Fruit fly (Drosophila melanogaster) whole organism, embryonic: ENCODE measurements around the gene Prim1.

ENCODE experiments used
- Atf-2 ChIP-seq: fragments of 200-800 bp; sonication (Bioruptor generic); optimal IDR thresholded peaks from 2 replicates; lab custom pipeline; 2016; ENCODE audit warnings: missing biosample characterization, missing genetic modification characterization
- B-H2 ChIP-seq: fragments of 200-800 bp; sonication (Bioruptor generic); optimal IDR thresholded peaks from 2 replicates; lab custom pipeline; 2018; ENCODE audit warnings: missing biosample characterization, mild to moderate bottlenecking, missing genetic modification characterization
- CG12236 ChIP-seq: fragments of 200-800 bp; sonication (Bioruptor generic); optimal IDR thresholded peaks from 2 replicates; lab custom pipeline; 2016; ENCODE audit warnings: missing biosample characterization, missing genetic modification characterization
- CG15073 ChIP-seq: fragments of 200-800 bp; sonication (Bioruptor generic); optimal IDR thresholded peaks from 2 replicates; lab custom pipeline; 2016; ENCODE audit warnings: missing biosample characterization, missing genetic modification characterization
- CG15696 ChIP-seq: fragments of 200-800 bp; sonication (Bioruptor generic); optimal IDR thresholded peaks from 2 replicates; lab custom pipeline; 2019; ENCODE audit warnings: missing biosample characterization, mild to moderate bottlenecking, missing genetic modification characterization, moderate library complexity
- CG1647 ChIP-seq: fragments of 200-800 bp; sonication (Bioruptor generic); optimal IDR thresholded peaks from 3 replicates; lab custom pipeline; 2016; ENCODE audit warnings: missing biosample characterization, missing genetic modification characterization
- CG17385 ChIP-seq: fragments of 200-800 bp; sonication (Bioruptor generic); optimal IDR thresholded peaks from 3 replicates; lab custom pipeline; 2018; ENCODE audit warnings: missing biosample characterization, mild to moderate bottlenecking, missing genetic modification characterization
- CG17912 ChIP-seq: fragments of 200-800 bp; sonication (Bioruptor generic); optimal IDR thresholded peaks from 2 replicates; lab custom pipeline; 2018; ENCODE audit warnings: missing biosample characterization, mild to moderate bottlenecking, missing genetic modification characterization
- CG18011 ChIP-seq: fragments of 200-800 bp; sonication (Bioruptor generic); optimal IDR thresholded peaks from 2 replicates; lab custom pipeline; 2017; ENCODE audit warnings: missing biosample characterization, missing genetic modification characterization, mild to moderate bottlenecking, moderate library complexity, missing genotype
- CG30020 ChIP-seq: fragments of 200-800 bp; optimal IDR thresholded peaks from 2 replicates; lab custom pipeline; 2019; ENCODE audit warnings: missing biosample characterization, mild to moderate bottlenecking, missing genetic modification characterization, moderate library complexity
- CG31441 ChIP-seq: fragments of 200-800 bp; sonication (Bioruptor generic); IDR thresholded peaks from 2 replicates; pipeline ENCODE4 v1.3.6; 2022; ENCODE audit warnings: missing biosample characterization, missing genetic modification characterization
- CG3838 ChIP-seq: fragments of 200-800 bp; sonication (Bioruptor generic); optimal IDR thresholded peaks from 3 replicates; lab custom pipeline; 2016; ENCODE audit warnings: missing biosample characterization, missing genetic modification characterization
- CG4360 ChIP-seq: fragments of 200-800 bp; sonication (Bioruptor generic); IDR thresholded peaks from 2 replicates; pipeline ENCODE4 v1.3.6; 2022; ENCODE audit warnings: missing biosample characterization, missing genetic modification characterization
- CG43689 ChIP-seq: fragments of 200-800 bp; sonication (Bioruptor generic); IDR thresholded peaks from 2 replicates; pipeline ENCODE4 v1.3.6; 2022; ENCODE audit warnings: missing biosample characterization, missing genetic modification characterization
- CG4404 ChIP-seq: fragments of 200-800 bp; sonication (Bioruptor generic); IDR thresholded peaks from 2 replicates; pipeline ENCODE4 v1.3.6; 2022; ENCODE audit warnings: missing biosample characterization, missing genetic modification characterization
- CG6689 ChIP-seq: fragments of 200-800 bp; sonication (Bioruptor generic); IDR thresholded peaks from 2 replicates; pipeline ENCODE4 v1.3.6; 2022; ENCODE audit warnings: missing biosample characterization, missing genetic modification characterization
- CG8924 ChIP-seq: fragments of 200-800 bp; optimal IDR thresholded peaks from 3 replicates; lab custom pipeline; 2019; ENCODE audit warnings: missing biosample characterization, mild to moderate bottlenecking, missing genetic modification characterization, moderate library complexity
- CG8944 ChIP-seq: fragments of 200-800 bp; sonication (Bioruptor generic); optimal IDR thresholded peaks from 3 replicates; lab custom pipeline; 2016; ENCODE audit warnings: missing biosample characterization, missing genetic modification characterization
- Chrac-16 ChIP-seq: fragments of 200-800 bp; sonication (Bioruptor generic); optimal IDR thresholded peaks from 3 replicates; lab custom pipeline; 2016; ENCODE audit warnings: missing biosample characterization, missing genetic modification characterization
- E2f1 ChIP-seq: fragments of 200-800 bp; sonication (Bioruptor generic); IDR thresholded peaks from 2 replicates; pipeline ENCODE4 v1.3.6; 2022; ENCODE audit warnings: missing biosample characterization, missing genetic modification characterization
- HmgZ ChIP-seq: fragments of 200-800 bp; sonication (Bioruptor generic); optimal IDR thresholded peaks from 2 replicates; lab custom pipeline; 2018; ENCODE audit warnings: missing biosample characterization, mild to moderate bottlenecking, missing genetic modification characterization
- Hr3 ChIP-seq: fragments of 200-800 bp; sonication (Bioruptor generic); optimal IDR thresholded peaks from 3 replicates; lab custom pipeline; 2016; ENCODE audit warnings: missing biosample characterization, missing genetic modification characterization
- Hr39 ChIP-seq: fragments of >200 bp; optimal IDR thresholded peaks from 2 replicates; lab custom pipeline; 2017
- Hsf ChIP-seq: fragments of 200-800 bp; sonication (Bioruptor generic); optimal IDR thresholded peaks from 3 replicates; lab custom pipeline; 2016; ENCODE audit warnings: missing biosample characterization, missing genetic modification characterization
- MBD-R2 ChIP-seq: fragments of 200-800 bp; sonication (Bioruptor generic); IDR thresholded peaks from 2 replicates; pipeline ENCODE4 v1.3.6; 2022; ENCODE audit warnings: missing biosample characterization, missing genetic modification characterization
- Mrtf ChIP-seq: fragments of 200-800 bp; sonication (Bioruptor generic); IDR thresholded peaks from 3 replicates; pipeline ENCODE4 v1.3.6; 2022; ENCODE audit warnings: missing biosample characterization, missing genetic modification characterization
- Rfx ChIP-seq: fragments of 200-800 bp; sonication (Bioruptor generic); IDR thresholded peaks from 2 replicates; pipeline ENCODE4 v1.3.6; 2022; ENCODE audit warnings: missing biosample characterization, missing genetic modification characterization
- Sox100B ChIP-seq: fragments of 200-800 bp; sonication (Bioruptor generic); optimal IDR thresholded peaks from 3 replicates; lab custom pipeline; 2018; ENCODE audit warnings: missing biosample characterization, mild to moderate bottlenecking, missing genetic modification characterization
- ab ChIP-seq: fragments of 200-800 bp; sonication (Bioruptor generic); optimal IDR thresholded peaks from 2 replicates; lab custom pipeline; 2016; ENCODE audit warnings: missing biosample characterization, missing genetic modification characterization
- al ChIP-seq: fragments of 200-800 bp; sonication (Bioruptor generic); IDR thresholded peaks from 2 replicates; pipeline ENCODE4 v1.3.6; 2022; ENCODE audit warnings: missing biosample characterization, missing genetic modification characterization
- bbx ChIP-seq: fragments of 200-800 bp; sonication (Bioruptor generic); IDR thresholded peaks from 2 replicates; pipeline ENCODE4 v1.3.6; 2022; ENCODE audit warnings: missing biosample characterization, missing genetic modification characterization; ENCODE audit not compliant: partially characterized antibody
- chn ChIP-seq: fragments of 200-800 bp; sonication (Bioruptor generic); optimal IDR thresholded peaks from 2 replicates; lab custom pipeline; 2016; ENCODE audit warnings: missing biosample characterization, missing genetic modification characterization
- crol ChIP-seq: fragments of 200-800 bp; sonication (Bioruptor generic); IDR thresholded peaks from 2 replicates; pipeline ENCODE4 v1.3.6; 2022; ENCODE audit warnings: missing biosample characterization, missing genetic modification characterization
- fru ChIP-seq: fragments of >200 bp; optimal IDR thresholded peaks from 2 replicates; lab custom pipeline; 2017
- ind ChIP-seq: fragments of 200-800 bp; sonication (Bioruptor generic); optimal IDR thresholded peaks from 3 replicates; lab custom pipeline; 2016; ENCODE audit warnings: missing biosample characterization, missing genetic modification characterization
- kah ChIP-seq: fragments of 200-800 bp; sonication (Bioruptor generic); optimal IDR thresholded peaks from 2 replicates; lab custom pipeline; 2018; ENCODE audit warnings: missing biosample characterization, mild to moderate bottlenecking, missing genetic modification characterization
- klu ChIP-seq: fragments of 200-800 bp; sonication (Bioruptor generic); IDR thresholded peaks from 2 replicates; pipeline ENCODE4 v1.3.6; 2022; ENCODE audit warnings: missing biosample characterization, missing genetic modification characterization
- lbe ChIP-seq: fragments of 200-800 bp; sonication (Bioruptor generic); optimal IDR thresholded peaks from 2 replicates; lab custom pipeline; 2016; ENCODE audit warnings: missing biosample characterization, mild to moderate bottlenecking, missing genetic modification characterization
- lilli ChIP-seq: fragments of 200-800 bp; sonication (Bioruptor generic); optimal IDR thresholded peaks from 3 replicates; lab custom pipeline; 2016; ENCODE audit warnings: missing biosample characterization, missing genetic modification characterization
- mld ChIP-seq: fragments of 200-800 bp; sonication (Bioruptor generic); IDR thresholded peaks from 3 replicates; pipeline ENCODE4 v1.3.6; 2022; ENCODE audit warnings: missing biosample characterization, missing genetic modification characterization; ENCODE audit not compliant: partially characterized antibody
- p53 ChIP-seq: fragments of 200-800 bp; sonication (Bioruptor generic); optimal IDR thresholded peaks from 2 replicates; lab custom pipeline; 2016; ENCODE audit warnings: missing biosample characterization, missing genetic modification characterization
- ro ChIP-seq: fragments of 200-800 bp; sonication (Bioruptor generic); IDR thresholded peaks from 2 replicates; pipeline ENCODE4 v1.3.6; 2022; ENCODE audit warnings: missing biosample characterization, missing genetic modification characterization
- row ChIP-seq: fragments of 200-800 bp; sonication (Bioruptor generic); IDR thresholded peaks from 3 replicates; pipeline ENCODE4 v1.3.6; 2022; ENCODE audit warnings: missing biosample characterization, missing genetic modification characterization
- sd ChIP-seq: fragments of 200-800 bp; sonication (Bioruptor generic); optimal IDR thresholded peaks from 3 replicates; lab custom pipeline; 2018; ENCODE audit warnings: missing biosample characterization, mild to moderate bottlenecking, missing genetic modification characterization, moderate library complexity
- sens ChIP-seq: fragments of 200-800 bp; sonication (Bioruptor generic); peaks from one replicate; lab custom pipeline; 2016; ENCODE audit warnings: missing biosample characterization, missing genetic modification characterization
- sens-2 ChIP-seq: fragments of 200-800 bp; sonication (Bioruptor generic); IDR thresholded peaks from 2 replicates; pipeline ENCODE4 v1.3.6; 2022; ENCODE audit warnings: missing biosample characterization, missing genetic modification characterization
- seq ChIP-seq: fragments of 200-800 bp; sonication (Bioruptor generic); IDR thresholded peaks from 2 replicates; pipeline ENCODE4 v1.3.6; 2022; ENCODE audit warnings: missing biosample characterization, missing genetic modification characterization
- sqz ChIP-seq: fragments of 200-800 bp; sonication (Bioruptor generic); optimal IDR thresholded peaks from 3 replicates; lab custom pipeline; 2018; ENCODE audit warnings: missing biosample characterization, mild to moderate bottlenecking, missing genetic modification characterization
- ssp ChIP-seq: fragments of 200-800 bp; sonication (Bioruptor generic); IDR thresholded peaks from 2 replicates; pipeline ENCODE4 v1.3.6; 2022; ENCODE audit warnings: missing biosample characterization, missing genetic modification characterization
- vvl ChIP-seq: fragments of 200-800 bp; sonication (Bioruptor generic); IDR thresholded peaks from 2 replicates; pipeline ENCODE4 v1.3.6; 2022; ENCODE audit warnings: missing biosample characterization, missing genetic modification characterization
- wek ChIP-seq: fragments of 200-800 bp; sonication (Bioruptor generic); optimal IDR thresholded peaks from 3 replicates; lab custom pipeline; 2018; ENCODE audit warnings: missing biosample characterization, mild to moderate bottlenecking, missing genetic modification characterization, moderate library complexity

Gene Prim1

DNA sequence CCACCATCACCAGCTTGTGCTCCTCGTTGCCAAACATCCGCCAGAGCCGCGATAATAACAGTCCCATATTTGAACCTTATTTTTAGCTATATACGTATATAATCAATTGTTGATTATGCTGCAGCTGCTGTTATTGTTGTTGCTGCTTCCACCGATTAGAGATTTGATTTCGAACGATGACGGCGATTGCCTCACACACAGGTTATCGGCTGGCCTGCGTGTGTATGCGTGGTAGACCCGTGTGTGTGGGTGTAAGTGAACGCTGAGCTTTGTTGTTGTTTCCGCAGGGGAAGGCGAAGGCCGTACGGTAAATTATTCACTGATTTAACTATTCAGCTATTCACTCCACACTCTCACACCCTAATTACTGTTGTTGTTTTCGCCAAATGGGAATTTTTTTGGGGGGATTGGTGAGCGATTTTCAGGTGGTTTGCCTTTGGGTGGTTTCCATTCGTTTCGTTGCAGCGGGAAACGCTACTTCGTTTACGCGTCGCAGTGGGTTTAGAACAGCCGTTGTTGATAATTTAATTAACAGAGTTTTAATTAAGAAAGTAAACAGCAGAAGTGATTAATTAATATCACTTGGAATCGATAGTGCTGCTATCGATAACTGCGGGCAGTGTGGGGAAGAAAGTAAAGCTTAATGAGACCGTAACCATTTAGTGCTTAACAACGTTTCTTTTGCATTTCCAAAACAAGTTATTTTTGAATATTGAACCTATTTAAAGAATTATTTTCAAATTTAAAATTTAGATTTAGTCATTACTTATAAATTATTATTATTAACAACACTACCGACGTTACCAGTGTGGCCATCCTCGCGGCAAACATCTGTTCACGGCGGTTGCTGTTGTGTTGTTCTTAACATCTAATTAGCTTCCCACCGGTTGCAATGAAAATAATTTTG lies 40.6 kb upstream of the Prim1 start, which contains the start of the genes Arl5 and CG13671 (continued):
- TF ChIP-seq CG15073 (peak; percentile 23), CG3838 (GFP tag; lab: Kevin White, UChicago) (no peak), MBD-R2 (GFP tag; lab: Robert Waterston, UW) (peak; percentile 94), B-H2 (peak; percentile 37), CG8924 (tag; lab: Kevin White, UChicago) (peak; percentile 66), lbe (peak; percentile 89), Hr39 (lab: Kevin White, UChicago) (no peak), CG18011 (GFP tag; lab: Kevin White, UChicago) (peak; percentile 72), sqz (no peak), al (GFP tag; lab: Robert Waterston, UW) (peak; percentile 68), Rfx (GFP tag; lab: Robert Waterston, UW) (peak; percentile 83), CG4404 (peak; percentile 74), ab (peak; percentile 6), HmgZ (tag; lab: Kevin White, UChicago) (peak; percentile 62), CG30020 (tag; lab: Kevin White, UChicago) (peak; percentile 45), mld (0 out of 3 replicates have a peak, but pooled peaks have one; percentile 56), sd (no peak), CG1647 (GFP tag; lab: Kevin White, UChicago) (peak; percentile 70), Mrtf (peak; percentile 75), CG43689 (GFP tag; lab: Robert Waterston, UW) (peak; percentile 41; the same call in 1 of the 2 replicates), Atf-2 (GFP tag; lab: Kevin White, UChicago) (peak; percentile 10), ro (GFP tag; lab: Robert Waterston, UW) (peak; percentile 20; the same call in 1 of the 2 replicates), klu (GFP tag; lab: Robert Waterston, UW) (peak; percentile 54; the same call in 1 of the 2 replicates), CG31441 (GFP tag; lab: Robert Waterston, UW) (peak; percentile 78), CG12236 (GFP tag; lab: Kevin White, UChicago) (peak; percentile 5), chn (GFP tag; lab: Kevin White, UChicago) (peak; percentile 78), fru (no peak), sens-2 (GFP tag; lab: Robert Waterston, UW) (0 out of 2 replicates have a peak, but pooled peaks have one; percentile 17), Sox100B (GFP tag; lab: Kevin White, UChicago) (peak; percentile 66), ind (GFP tag; lab: Kevin White, UChicago) (peak; percentile 88), kah (GFP tag; lab: Kevin White, UChicago) (peak; percentile 28), sens (GFP tag; lab: Kevin White, UChicago) (peak; percentile 95), p53 (no peak), CG17385 (GFP tag; lab: Kevin White, UChicago) (peak; percentile 65), CG8944 (GFP tag; lab: Kevin White, UChicago) (peak; percentile 39), row (GFP tag; lab: Robert Waterston, UW) (peak; percentile 68), CG4360 (GFP tag; lab: Robert Waterston, UW) (peak; percentile 85), CG17912 (no peak), Hr3 (GFP tag; lab: Kevin White, UChicago) (peak; percentile 86), lilli (GFP tag; lab: Kevin White, UChicago) (peak; percentile 85), seq (peak; percentile 66; the same call in 1 of the 2 replicates), CG6689 (GFP tag; lab: Robert Waterston, UW) (peak; percentile 75), Hsf (peak; percentile 69), Chrac-16 (GFP tag; lab: Kevin White, UChicago) (peak; percentile 86), ssp (GFP tag; lab: Robert Waterston, UW) (peak; percentile 72), vvl (GFP tag; lab: Robert Waterston, UW) (peak; percentile 91), bbx (GFP tag; lab: Robert Waterston, UW) (peak; percentile 53), wek (GFP tag; lab: Kevin White, UChicago) (no peak), E2f1 (peak; percentile 71), CG15696 (tag; lab: Kevin White, UChicago) (peak; percentile 43), crol (no peak; the same call in 1 of the 2 replicates)
